Worm (Caenorhabditis elegans) whole organism, L2 larva: ENCODE measurements around the gene obr-2.

ENCODE experiments used
- Y55F3AM.14 ChIP-seq: fragments of 200-800 bp; sonication (Bioruptor generic); optimal IDR thresholded peaks from 2 replicates; lab custom pipeline; 2018; ENCODE audit warnings: mild to moderate bottlenecking, missing genetic modification characterization, missing compliant biosample characterization
- aly-2 ChIP-seq: fragments of 150-350 bp; optimal IDR thresholded peaks from 2 replicates; lab custom pipeline; 2014; ENCODE audit warnings: missing biosample characterization, missing genetic modification characterization
- ama-1 ChIP-seq: fragments of 150-350 bp; optimal IDR thresholded peaks from 2 replicates; lab custom pipeline; 2018; ENCODE audit warnings: inconsistent platforms
- blmp-1 ChIP-seq: sonication (generic microtip); optimal IDR thresholded peaks from 2 replicates; lab custom pipeline; 2017; ENCODE audit warnings: missing genetic modification characterization, mild to moderate bottlenecking, missing compliant biosample characterization, antibody characterized with exemption, moderate library complexity; ENCODE audit not compliant: insufficient read depth
- egl-27 ChIP-seq: sonication (generic microtip); optimal IDR thresholded peaks from 3 replicates; lab custom pipeline; 2017; ENCODE audit warnings: missing biosample characterization, missing genetic modification reagents, missing genetic modification characterization
- lin-39 ChIP-seq: fragments of 150-350 bp; optimal IDR thresholded peaks from 2 replicates; lab custom pipeline; 2014; ENCODE audit warnings: missing biosample characterization, missing genetic modification reagents, missing genetic modification characterization
- mab-5 ChIP-seq: fragments of 150-350 bp; optimal IDR thresholded peaks from 2 replicates; lab custom pipeline; 2014; ENCODE audit warnings: missing biosample characterization, missing genetic modification characterization
- nhr-11 ChIP-seq: fragments of 150-350 bp; optimal IDR thresholded peaks from 2 replicates; lab custom pipeline; 2014; ENCODE audit warnings: missing biosample characterization, missing genetic modification characterization
- nhr-21 ChIP-seq: fragments of 150-350 bp; optimal IDR thresholded peaks from 2 replicates; lab custom pipeline; 2014; ENCODE audit warnings: missing biosample characterization, missing genetic modification characterization
- nhr-25 ChIP-seq: fragments of 150-350 bp; sonication (generic microtip); optimal IDR thresholded peaks from 3 replicates; lab custom pipeline; 2014; ENCODE audit warnings: missing biosample characterization, missing genetic modification characterization
- unc-62 ChIP-seq: fragments of 150-350 bp; optimal IDR thresholded peaks from 2 replicates; lab custom pipeline; 2014; ENCODE audit warnings: missing biosample characterization, missing genetic modification reagents, missing genetic modification characterization
- zag-1 ChIP-seq: fragments of 150-350 bp; optimal IDR thresholded peaks from 2 replicates; lab custom pipeline; 2014; ENCODE audit warnings: missing biosample characterization, missing genetic modification characterization
- ztf-11 ChIP-seq: sonication (generic microtip); optimal IDR thresholded peaks from 2 replicates; lab custom pipeline; 2017; ENCODE audit warnings: missing biosample characterization, missing genetic modification characterization
- ztf-4 ChIP-seq: fragments of 150-350 bp; optimal IDR thresholded peaks from 2 replicates; lab custom pipeline; 2014; ENCODE audit warnings: missing biosample characterization, missing genetic modification characterization

DNA sequence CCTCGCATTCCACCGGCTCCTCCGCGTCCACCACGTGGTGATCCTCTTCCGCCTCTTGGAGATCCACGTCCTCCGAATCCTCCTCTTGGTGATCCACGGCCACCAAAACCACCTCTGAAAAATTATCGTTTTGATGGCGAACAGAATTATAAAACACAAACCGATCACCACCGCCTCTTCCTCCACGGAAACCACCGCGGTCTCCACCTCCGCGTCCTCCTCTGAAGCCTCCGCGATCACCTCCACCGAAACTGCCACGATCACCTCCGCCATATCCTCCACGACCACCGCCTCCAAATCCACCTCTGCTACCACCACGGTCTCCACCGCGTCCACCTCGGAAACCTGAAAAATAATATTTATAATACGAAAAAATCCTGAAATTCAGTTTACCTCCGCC lies 12.5 kb downstream of the obr-2 start:
- no peak for TF ChIP-seq lin-39 (tag; lab: Kevin White, UChicago)
- no peak for TF ChIP-seq ama-1 (lab: Kevin White, UChicago)
- TF ChIP-seq nhr-11 (tag; lab: Kevin White, UChicago): no peak
- TF ChIP-seq ztf-4: no peak
- TF ChIP-seq unc-62 (GFP tag; lab: Kevin White, UChicago): no peak
- TF ChIP-seq Y55F3AM.14: no peak
- no peak for TF ChIP-seq blmp-1 (tag; lab: Kevin White, UChicago)
- TF ChIP-seq ztf-11 (tag; lab: Kevin White, UChicago): no peak
- TF ChIP-seq nhr-21 (tag; lab: Kevin White, UChicago): no peak
- TF ChIP-seq mab-5 (tag; lab: Kevin White, UChicago): no peak
- TF ChIP-seq nhr-25 (tag; lab: Kevin White, UChicago): no peak
- TF ChIP-seq egl-27 (tag; lab: Kevin White, UChicago): no peak
- no peak for TF ChIP-seq zag-1 (tag; lab: Kevin White, UChicago)
- no peak for TF ChIP-seq aly-2 (tag; lab: Kevin White, UChicago)
